Worm (Caenorhabditis elegans) whole organism, late embryonic: ENCODE results near the gene C17H11.6.

Experiments
- T23F11.4 ChIP-seq: fragments of 200-800 bp; sonication (Bioruptor generic); optimal IDR thresholded peaks from 2 replicates; lab custom pipeline; 2018; ENCODE audit warnings: mild to moderate bottlenecking, missing genetic modification characterization, missing compliant biosample characterization
- dmd-4 ChIP-seq: sonication (generic microtip); optimal IDR thresholded peaks from 2 replicates; lab custom pipeline; 2016; ENCODE audit warnings: borderline replicate concordance, missing genetic modification characterization, missing compliant biosample characterization
- dve-1 ChIP-seq: sonication (generic microtip); optimal IDR thresholded peaks from 2 replicates; lab custom pipeline; 2017; ENCODE audit warnings: antibody characterized with exemption, mild to moderate bottlenecking, missing genetic modification characterization, missing compliant biosample characterization
- elt-2 ChIP-seq: sonication (generic microtip); optimal IDR thresholded peaks from 2 replicates; lab custom pipeline; 2016; ENCODE audit warnings: missing genetic modification reagents, missing genetic modification characterization, missing compliant biosample characterization
- lin-11 ChIP-seq: fragments of 200-800 bp; sonication (Bioruptor generic); optimal IDR thresholded peaks from 2 replicates; lab custom pipeline; 2018; ENCODE audit warnings: mild to moderate bottlenecking, missing genetic modification characterization, missing compliant biosample characterization
- nhr-11 ChIP-seq: fragments of 150-350 bp; optimal IDR thresholded peaks from 2 replicates; lab custom pipeline; 2014; ENCODE audit warnings: missing biosample characterization, missing genetic modification characterization
- sox-2 ChIP-seq: fragments of 200-800 bp; sonication (Bioruptor generic); IDR thresholded peaks from 2 replicates; pipeline ENCODE4 v1.3.6; 2022; ENCODE audit warnings: missing genetic modification reagents, missing genetic modification characterization, missing compliant biosample characterization
- tbx-7 ChIP-seq: sonication (generic microtip); optimal IDR thresholded peaks from 2 replicates; lab custom pipeline; 2016; ENCODE audit warnings: missing genotype, missing genetic modification characterization, missing compliant biosample characterization

DNA sequence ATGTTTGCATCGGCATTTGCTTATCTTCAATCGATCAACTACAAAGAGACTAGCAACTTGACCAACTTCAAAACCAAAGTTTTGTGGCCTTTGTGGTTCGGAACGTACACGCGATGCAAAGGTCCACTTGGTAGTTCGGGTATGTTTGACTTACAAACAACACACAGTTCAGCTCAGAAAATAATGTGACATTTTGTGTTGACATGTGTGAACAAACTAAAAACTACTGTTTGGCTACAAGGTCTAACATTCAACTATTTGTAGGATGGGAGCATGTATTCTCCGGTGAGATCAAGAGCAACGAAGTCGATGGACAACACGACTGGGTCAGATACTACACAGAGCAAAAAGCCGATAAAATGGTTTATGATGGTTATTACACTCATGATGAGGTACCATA is 43.5 kb upstream of the C17H11.6 start:
- TF ChIP-seq tbx-7 (tag; lab: Kevin White, UChicago) (no peak), lin-11 (tag; lab: Kevin White, UChicago) (no peak), T23F11.4 (GFP tag; lab: Kevin White, UChicago) (no peak), dmd-4 (tag; lab: Kevin White, UChicago) (no peak), dve-1 (tag; lab: Kevin White, UChicago) (no peak), nhr-11 (tag; lab: Kevin White, UChicago) (no peak), sox-2 (GFP tag; lab: Robert Waterston, UW) (no peak), elt-2 (tag; lab: Kevin White, UChicago) (no peak)
